Fruit fly (Drosophila melanogaster): ENCODE data around the gene CG11537.

The CG11537 gene

DNA sequence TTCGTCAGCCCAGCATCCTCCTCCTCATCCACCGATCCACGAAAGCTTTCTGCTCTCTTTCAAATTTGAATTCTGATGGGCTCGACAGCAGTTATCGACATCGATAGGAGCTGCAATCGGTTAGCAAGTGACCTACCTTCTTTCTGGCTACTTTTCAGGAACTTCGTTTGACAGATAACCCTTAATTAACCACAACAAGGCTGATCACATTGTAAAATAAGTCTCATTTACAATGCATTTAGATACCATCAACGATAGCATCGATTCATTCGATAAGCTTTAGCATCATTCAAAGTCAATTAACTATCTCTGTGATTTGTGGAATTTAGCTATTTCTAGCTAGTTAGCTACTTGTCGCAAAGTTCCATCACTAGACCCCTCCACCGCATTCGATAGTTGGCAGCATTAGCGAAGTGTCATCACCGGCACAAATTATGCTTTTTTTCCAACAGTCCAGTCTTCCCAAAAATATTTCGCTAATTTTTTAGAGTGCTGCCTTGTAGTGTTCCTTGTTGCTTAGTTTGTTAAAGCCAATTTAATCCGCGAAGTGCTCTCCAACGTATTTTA is 35.4 kb upstream of the CG11537 start, which contains the start of the genes MnM and Girdin (continued):
- no peak for TF ChIP-seq Hand (GFP tag; optimal IDR thresholded peaks at IDR 0.05)
- TF ChIP-seq shn (GFP tag; optimal IDR thresholded peaks at IDR 0.05) = peak; percentile 87
- peak; percentile 91 for TF ChIP-seq CG2120 (GFP tag; optimal IDR thresholded peaks at IDR 0.05)
- TF ChIP-seq CG9817 (tag; optimal IDR thresholded peaks at IDR 0.05) = peak; percentile 67
- peak; percentile 51 for TF ChIP-seq slp2 (GFP tag; optimal IDR thresholded peaks at IDR 0.05)
- TF ChIP-seq HLHmδ (GFP tag; optimal IDR thresholded peaks at IDR 0.05) = no peak
- TF ChIP-seq dysf (GFP tag; IDR thresholded peaks at IDR 0.05) = peak; percentile 64; the same call in 2 of the 3 replicates
- peak; percentile 38 for TF ChIP-seq dmrt11E (tag; optimal IDR thresholded peaks at IDR 0.05)
- no peak for TF ChIP-seq ap (GFP tag; IDR thresholded peaks at IDR 0.05)
- peak; percentile 46 for TF ChIP-seq CG9727 (GFP tag; optimal IDR thresholded peaks at IDR 0.05)
- TF ChIP-seq CG18262 (tag; optimal IDR thresholded peaks at IDR 0.05) = no peak
- peak; percentile 92 for TF ChIP-seq row (GFP tag; IDR thresholded peaks at IDR 0.05)
- peak; percentile 6 for TF ChIP-seq nerfin-1 (tag; optimal IDR thresholded peaks at IDR 0.05)
- peak; percentile 89 for TF ChIP-seq Myb (GFP tag; optimal IDR thresholded peaks at IDR 0.05)
- no peak for TF ChIP-seq yki (optimal IDR thresholded peaks at IDR 0.05)
- TF ChIP-seq danr (GFP tag; IDR thresholded peaks at IDR 0.05) = no peak
- peak; percentile 99 for TF ChIP-seq Sin3A (optimal IDR thresholded peaks at IDR 0.05)
- peak; percentile 71 for TF ChIP-seq CG17829 (tag; optimal IDR thresholded peaks at IDR 0.05)
- no peak for TF ChIP-seq Elba2 (GFP tag; optimal IDR thresholded peaks at IDR 0.05)
- no peak for TF ChIP-seq hth (optimal IDR thresholded peaks at IDR 0.05)
- TF ChIP-seq gem (tag; optimal IDR thresholded peaks at IDR 0.05) = no peak
- no peak for TF ChIP-seq CG8359 (GFP tag; optimal IDR thresholded peaks at IDR 0.05; ENCODE audit: borderline replicate concordance)
- TF ChIP-seq Adf1 (GFP tag; IDR thresholded peaks at IDR 0.05) = no peak
- TF ChIP-seq Dll (GFP tag; IDR thresholded peaks at IDR 0.05; ENCODE audit: partially characterized antibody) = peak; percentile 93
- no peak for TF ChIP-seq prd (optimal IDR thresholded peaks at IDR 0.05)
- peak; percentile 53; the same call in 1 of the 3 replicates for TF ChIP-seq prd (GFP tag; IDR thresholded peaks at IDR 0.05)
- peak; percentile 71 for TF ChIP-seq CG13775 (GFP tag; optimal IDR thresholded peaks at IDR 0.05)
- peak; percentile 50 for TF ChIP-seq ems (GFP tag; optimal IDR thresholded peaks at IDR 0.05)
- TF ChIP-seq CG4404 (GFP tag; IDR thresholded peaks at IDR 0.05) = peak; percentile 28; the same call in 1 of the 2 replicates
- TF ChIP-seq pfk (GFP tag; optimal IDR thresholded peaks at IDR 0.05) = no peak
- TF ChIP-seq trh (GFP tag; optimal IDR thresholded peaks at IDR 0.05) = peak; percentile 17
- TF ChIP-seq H15 (GFP tag; IDR thresholded peaks at IDR 0.05) = no peak
- TF ChIP-seq Jarid2 (GFP tag; optimal IDR thresholded peaks at IDR 0.05) = no peak
- no peak for TF ChIP-seq fd64A (GFP tag; optimal IDR thresholded peaks at IDR 0.05)
- TF ChIP-seq CG12942 (GFP tag; optimal IDR thresholded peaks at IDR 0.05) = peak; percentile 53
- peak; percentile 52 for TF ChIP-seq btn (GFP tag; optimal IDR thresholded peaks at IDR 0.05)
- TF ChIP-seq wek (GFP tag; optimal IDR thresholded peaks at IDR 0.05) = no peak
- TF ChIP-seq ham (GFP tag; IDR thresholded peaks at IDR 0.05) = no peak
- no peak for TF ChIP-seq exex (tag; optimal IDR thresholded peaks at IDR 0.05)
- TF ChIP-seq CG4820 (GFP tag; optimal IDR thresholded peaks at IDR 0.05) = peak; percentile 45
- TF ChIP-seq maf-S (GFP tag; optimal IDR thresholded peaks at IDR 0.05) = peak; percentile 75
- TF ChIP-seq Camta (GFP tag; optimal IDR thresholded peaks at IDR 0.05) = peak; percentile 39
- no peak for TF ChIP-seq CG13296 (GFP tag; optimal IDR thresholded peaks at IDR 0.05)
- peak; percentile 87 for TF ChIP-seq CG30403 (GFP tag; optimal IDR thresholded peaks at IDR 0.05)
- no peak for TF ChIP-seq tap (tag; optimal IDR thresholded peaks at IDR 0.05)
- TF ChIP-seq Hey (tag; optimal IDR thresholded peaks at IDR 0.05) = no peak
- TF ChIP-seq CG3163 (GFP tag; optimal IDR thresholded peaks at IDR 0.05) = peak; percentile 77
- TF ChIP-seq Aef1 (GFP tag; IDR thresholded peaks at IDR 0.05) = 0 out of 3 replicates have a peak, but pooled peaks have one; percentile 21
- peak; percentile 12 for TF ChIP-seq org-1 (GFP tag; optimal IDR thresholded peaks at IDR 0.05)
- no peak for TF ChIP-seq abd-A (tag; optimal IDR thresholded peaks at IDR 0.05)
- no peak for TF ChIP-seq croc (GFP tag; conservative IDR thresholded peaks at IDR 0.05)
- peak; percentile 44 for TF ChIP-seq kay (GFP tag; optimal IDR thresholded peaks at IDR 0.05)

Measured in whole organism, embryonic.